Fruit fly (Drosophila melanogaster): ENCODE measurements around the gene hdm.
A peak's percentile ranks its signal among the peaks of the same experiment; 100 is the strongest.

hdm gene

DNA sequence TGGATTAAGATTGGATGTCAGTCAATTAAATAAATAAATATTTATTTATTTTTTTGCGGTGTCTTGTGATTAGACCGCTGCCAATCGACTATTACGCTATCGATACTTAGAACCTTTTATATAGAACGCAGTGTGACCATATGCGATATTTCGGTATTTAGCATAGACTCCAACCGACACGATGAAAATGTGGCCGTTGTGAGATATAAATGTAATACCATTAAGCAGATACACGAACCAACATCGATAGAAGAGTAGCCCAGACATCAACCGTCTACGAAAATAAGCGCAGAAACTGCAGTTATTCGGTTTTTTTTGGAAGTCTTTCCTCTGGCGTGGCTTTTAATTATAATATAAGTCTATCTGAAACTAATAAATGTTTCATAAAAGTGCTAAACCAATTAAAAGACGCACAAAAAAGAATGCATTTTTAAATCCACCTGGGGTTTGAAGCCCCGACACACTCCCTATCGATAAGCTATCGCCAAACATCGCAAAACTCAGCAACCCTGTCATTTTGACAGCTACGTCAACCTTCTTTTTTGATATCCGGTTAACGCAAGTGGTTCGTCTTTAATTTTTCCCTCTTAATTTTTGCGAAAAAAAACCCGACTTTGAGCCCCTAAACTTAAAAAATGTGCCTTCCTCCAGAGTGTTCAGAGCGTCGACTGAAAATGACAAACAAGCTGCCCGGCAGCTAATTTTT is 13.4 kb upstream of the hdm start, which contains the start of the genes Dhdds and RpS14a (continued):
- peak; percentile 28 to 48 for TF ChIP-seq Pdp1 (GFP tag; optimal IDR thresholded peaks at IDR 0.05)
- TF ChIP-seq Fer1 (GFP tag; optimal IDR thresholded peaks at IDR 0.05), result peak; percentile 67
- no peak for TF ChIP-seq CG9932 (GFP tag; IDR thresholded peaks at IDR 0.05)
- peak in 1 of 2 experiments; percentile 67 for TF ChIP-seq insv (GFP tag; optimal IDR thresholded peaks at IDR 0.05)
- TF ChIP-seq CG9215 (GFP tag; IDR thresholded peaks at IDR 0.05), result peak; percentile 54; the same call in 1 of the 2 replicates
- no peak for TF ChIP-seq Adf1 (GFP tag; IDR thresholded peaks at IDR 0.05)
- TF ChIP-seq Usf (GFP tag; optimal IDR thresholded peaks at IDR 0.05), result peak; percentile 44
- peak; percentile 54 for TF ChIP-seq Hsf (GFP tag; optimal IDR thresholded peaks at IDR 0.05)
- peak; percentile 65 for TF ChIP-seq CG10543 (GFP tag; optimal IDR thresholded peaks at IDR 0.05)
- TF ChIP-seq CG4854 (GFP tag; optimal IDR thresholded peaks at IDR 0.05), result peak; percentile 29
- TF ChIP-seq repo (GFP tag; optimal IDR thresholded peaks at IDR 0.05), result no peak
- TF ChIP-seq CG3995 (GFP tag; optimal IDR thresholded peaks at IDR 0.05), result peak; percentile 8
- peak; percentile 16 for TF ChIP-seq fd3F (GFP tag; optimal IDR thresholded peaks at IDR 0.05)
- TF ChIP-seq Drgx (GFP tag; IDR thresholded peaks at IDR 0.05), result no peak
- TF ChIP-seq ato (GFP tag; IDR thresholded peaks at IDR 0.05; ENCODE audit: partially characterized antibody), result peak; percentile 34; the same call in 1 of the 2 replicates
- TF ChIP-seq Taf1 (GFP tag; IDR thresholded peaks at IDR 0.05), result no peak
- TF ChIP-seq chinmo (GFP tag; IDR thresholded peaks at IDR 0.05; ENCODE audit: partially characterized antibody), result no peak
- TF ChIP-seq grau (tag; optimal IDR thresholded peaks at IDR 0.05), result peak; percentile 49
- TF ChIP-seq Chrac-16 (GFP tag; optimal IDR thresholded peaks at IDR 0.05), result peak; percentile 10
- TF ChIP-seq CG30020 (tag; optimal IDR thresholded peaks at IDR 0.05), result peak; percentile 50
- TF ChIP-seq Neu2 (GFP tag; optimal IDR thresholded peaks at IDR 0.05; ENCODE audit: borderline replicate concordance), result no peak
- TF ChIP-seq HLH4C (GFP tag; IDR thresholded peaks at IDR 0.05; ENCODE audit: partially characterized antibody), result peak; percentile 49; the same call in 2 of the 3 replicates
- no peak for TF ChIP-seq so (GFP tag; IDR thresholded peaks at IDR 0.05)
- TF ChIP-seq CG2889 (GFP tag; IDR thresholded peaks at IDR 0.05), result no peak
- peak; percentile 77 for TF ChIP-seq HLHmδ (GFP tag; optimal IDR thresholded peaks at IDR 0.05)
- peak; percentile 12 for TF ChIP-seq fd64A (GFP tag; optimal IDR thresholded peaks at IDR 0.05)
- no peak for TF ChIP-seq Gsc (GFP tag; IDR thresholded peaks at IDR 0.05)
- peak; percentile 40 for TF ChIP-seq CG7839 (tag; optimal IDR thresholded peaks at IDR 0.05)
- peak; percentile 37; the same call in 1 of the 2 replicates for TF ChIP-seq CG31224 (GFP tag; IDR thresholded peaks at IDR 0.05)
- peak; percentile 89 for TF ChIP-seq sens (GFP tag)
- TF ChIP-seq Kr (GFP tag; optimal IDR thresholded peaks at IDR 0.05), result no peak
- TF ChIP-seq CG15011 (GFP tag; optimal IDR thresholded peaks at IDR 0.05), result peak; percentile 49
- no peak for TF ChIP-seq tio (GFP tag; optimal IDR thresholded peaks at IDR 0.05)
- TF ChIP-seq scrt (GFP tag; optimal IDR thresholded peaks at IDR 0.05), result peak; percentile 41
- peak; percentile 20 for TF ChIP-seq cwo (GFP tag; optimal IDR thresholded peaks at IDR 0.05)
- peak; percentile 28 for TF ChIP-seq CG12219 (GFP tag; optimal IDR thresholded peaks at IDR 0.05)
- no peak for TF ChIP-seq ems (GFP tag; optimal IDR thresholded peaks at IDR 0.05)
- peak; percentile 67; the same call in 2 of the 3 replicates for TF ChIP-seq CG34224 (GFP tag; IDR thresholded peaks at IDR 0.05; ENCODE audit: partially characterized antibody)
- TF ChIP-seq H15 (GFP tag; IDR thresholded peaks at IDR 0.05), result 0 out of 3 replicates have a peak, but pooled peaks have one; percentile 54
- TF ChIP-seq otp (GFP tag; IDR thresholded peaks at IDR 0.05), result peak; percentile 39; the same call in 1 of the 3 replicates
- no peak for TF ChIP-seq wdn (GFP tag; IDR thresholded peaks at IDR 0.05)
- TF ChIP-seq gem (tag; optimal IDR thresholded peaks at IDR 0.05), result peak; percentile 36
- TF ChIP-seq cas (GFP tag; IDR thresholded peaks at IDR 0.05), result no peak
- TF ChIP-seq Ada2b (GFP tag; IDR thresholded peaks at IDR 0.05), result no peak
- no peak for TF ChIP-seq gcm2 (GFP tag; optimal IDR thresholded peaks at IDR 0.05)
- no peak for TF ChIP-seq Doc2 (GFP tag; IDR thresholded peaks at IDR 0.05)
- TF ChIP-seq cg (GFP tag; optimal IDR thresholded peaks at IDR 0.05), result no peak
- 0 out of 2 replicates have a peak, but pooled peaks have one; percentile 7 for TF ChIP-seq CG14441 (GFP tag; IDR thresholded peaks at IDR 0.05)
- TF ChIP-seq onecut (GFP tag; IDR thresholded peaks at IDR 0.05), result no peak
